Comparison of ENCODE assay signal across 3 fruit fly cellular contexts in genomic region chr3L:21060189-21061070, dm6.
TF ChIP-seq lines count a peak whose summit lies in the region.

No protein-coding gene starts in this region.

TF ChIP-seq in whole organism, adult, 20 proteins besides CTCF, POLR2A, EP300 and RAD21 (continued from another document):
- no peak for TF ChIP-seq Hr96 (GFP tag; optimal IDR thresholded peaks at IDR 0.05; lab: Kevin White, UChicago)

TF ChIP-seq in whole organism, embryonic, 481 proteins besides CTCF, POLR2A, EP300 and RAD21 (continued from another document and continues in another):
- no peak for TF ChIP-seq MTF-1 (GFP tag; optimal IDR thresholded peaks at IDR 0.05; lab: Kevin White, UChicago; ENCODE audit: borderline replicate concordance)
- 0 out of 4 replicates have a peak, but pooled peaks have one; percentile 30 for TF ChIP-seq chinmo (GFP tag; IDR thresholded peaks at IDR 0.05; lab: Robert Waterston, UW; ENCODE audit: partially characterized antibody)
- TF ChIP-seq h (optimal IDR thresholded peaks at IDR 0.05; lab: Kevin White, UChicago): no peak
- TF ChIP-seq amos (GFP tag; IDR thresholded peaks at IDR 0.05; lab: Robert Waterston, UW; ENCODE audit: partially characterized antibody): no peak
- no peak for TF ChIP-seq br (optimal IDR thresholded peaks at IDR 0.05; lab: Kevin White, UChicago)
- TF ChIP-seq Fer1 (GFP tag; optimal IDR thresholded peaks at IDR 0.05; lab: Kevin White, UChicago): no peak
- TF ChIP-seq Myb (GFP tag; optimal IDR thresholded peaks at IDR 0.05; lab: Kevin White, UChicago): no peak
- TF ChIP-seq CG6654 (GFP tag; optimal IDR thresholded peaks at IDR 0.05; lab: Kevin White, UChicago): no peak
- TF ChIP-seq gt (GFP tag; IDR thresholded peaks at IDR 0.05; lab: Robert Waterston, UW): no peak
- TF ChIP-seq sqz (GFP tag; optimal IDR thresholded peaks at IDR 0.05; lab: Kevin White, UChicago): no peak
- peak; percentile 57; the same call in 2 of the 3 replicates for TF ChIP-seq CG17361 (GFP tag; IDR thresholded peaks at IDR 0.05; lab: Robert Waterston, UW)
- no peak for TF ChIP-seq exex (tag; optimal IDR thresholded peaks at IDR 0.05; lab: Kevin White, UChicago)
- TF ChIP-seq odd (GFP tag; optimal IDR thresholded peaks at IDR 0.05; lab: Kevin White, UChicago): no peak
- TF ChIP-seq sim (GFP tag; IDR thresholded peaks at IDR 0.05; lab: Robert Waterston, UW): no peak
- TF ChIP-seq CG7372 (GFP tag; IDR thresholded peaks at IDR 0.05; lab: Robert Waterston, UW): no peak
- TF ChIP-seq Sin3A (optimal IDR thresholded peaks at IDR 0.05; lab: Kevin White, UChicago): no peak
- peak; percentile 14 for TF ChIP-seq lab (GFP tag; optimal IDR thresholded peaks at IDR 0.05; lab: Kevin White, UChicago)
- no peak for TF ChIP-seq D (optimal IDR thresholded peaks at IDR 0.05; lab: Kevin White, UChicago)
- TF ChIP-seq D (GFP tag; optimal IDR thresholded peaks at IDR 0.05; lab: Kevin White, UChicago): peak; percentile 32
- peak; percentile 68 for TF ChIP-seq sens (GFP tag; lab: Kevin White, UChicago)
- TF ChIP-seq CG15269 (tag; optimal IDR thresholded peaks at IDR 0.05; lab: Kevin White, UChicago): no peak
- TF ChIP-seq dan (GFP tag; IDR thresholded peaks at IDR 0.05; lab: Robert Waterston, UW): no peak
- TF ChIP-seq CG13775 (GFP tag; optimal IDR thresholded peaks at IDR 0.05; lab: Kevin White, UChicago): no peak
- no peak for TF ChIP-seq YL-1 (GFP tag; optimal IDR thresholded peaks at IDR 0.05; lab: Kevin White, UChicago)
- no peak for TF ChIP-seq Elba2 (GFP tag; optimal IDR thresholded peaks at IDR 0.05; lab: Kevin White, UChicago)
- no peak for TF ChIP-seq CG17186 (GFP tag; optimal IDR thresholded peaks at IDR 0.05; lab: Kevin White, UChicago)
- TF ChIP-seq zen (tag; optimal IDR thresholded peaks at IDR 0.05; lab: Kevin White, UChicago): no peak
- peak; percentile 12 for TF ChIP-seq CG12391 (tag; optimal IDR thresholded peaks at IDR 0.05; lab: Kevin White, UChicago)
- no peak for TF ChIP-seq cad (GFP tag; optimal IDR thresholded peaks at IDR 0.05; lab: Kevin White, UChicago)
- TF ChIP-seq CG8359 (GFP tag; optimal IDR thresholded peaks at IDR 0.05; lab: Kevin White, UChicago; ENCODE audit: borderline replicate concordance): no peak
- no peak for TF ChIP-seq NfI (GFP tag; optimal IDR thresholded peaks at IDR 0.05; lab: Kevin White, UChicago)
- TF ChIP-seq CG18476 (GFP tag; optimal IDR thresholded peaks at IDR 0.05; lab: Kevin White, UChicago): no peak
- TF ChIP-seq Dbx (GFP tag; IDR thresholded peaks at IDR 0.05; lab: Robert Waterston, UW): no peak
- TF ChIP-seq CG2712 (tag; optimal IDR thresholded peaks at IDR 0.05; lab: Kevin White, UChicago): peak; percentile 54
- TF ChIP-seq so (GFP tag; IDR thresholded peaks at IDR 0.05; lab: Robert Waterston, UW): no peak
- no peak for TF ChIP-seq CG1832 (GFP tag; optimal IDR thresholded peaks at IDR 0.05; lab: Kevin White, UChicago)
- TF ChIP-seq Doc3 (GFP tag; IDR thresholded peaks at IDR 0.05; lab: Robert Waterston, UW; ENCODE audit: partially characterized antibody): no peak
- TF ChIP-seq CrebB (tag; optimal IDR thresholded peaks at IDR 0.05; lab: Kevin White, UChicago): no peak
- no peak for TF ChIP-seq Dfd (GFP tag; optimal IDR thresholded peaks at IDR 0.05; lab: Kevin White, UChicago)
- no peak for TF ChIP-seq Mad (GFP tag; optimal IDR thresholded peaks at IDR 0.05; lab: Kevin White, UChicago)
- no peak for TF ChIP-seq CG6272 (GFP tag; IDR thresholded peaks at IDR 0.05; lab: Robert Waterston, UW)
- no peak for TF ChIP-seq her (GFP tag; optimal IDR thresholded peaks at IDR 0.05; lab: Kevin White, UChicago)
- 0 out of 2 replicates have a peak, but pooled peaks have one; percentile 20 for TF ChIP-seq seq (GFP tag; IDR thresholded peaks at IDR 0.05; lab: Robert Waterston, UW)
- TF ChIP-seq CG7963 (GFP tag; IDR thresholded peaks at IDR 0.05; lab: Robert Waterston, UW; ENCODE audit: partially characterized antibody): no peak
- TF ChIP-seq CG14710 (tag; optimal IDR thresholded peaks at IDR 0.05; lab: Kevin White, UChicago): peak; percentile 16
- peak; percentile 66 for TF ChIP-seq gem (tag; optimal IDR thresholded peaks at IDR 0.05; lab: Kevin White, UChicago)
- TF ChIP-seq CG17912 (GFP tag; optimal IDR thresholded peaks at IDR 0.05; lab: Kevin White, UChicago): no peak
- no peak for TF ChIP-seq cas (GFP tag; IDR thresholded peaks at IDR 0.05; lab: Robert Waterston, UW)
- peak; percentile 31 for TF ChIP-seq grau (tag; optimal IDR thresholded peaks at IDR 0.05; lab: Kevin White, UChicago)
- TF ChIP-seq zf30C (GFP tag; optimal IDR thresholded peaks at IDR 0.05; lab: Kevin White, UChicago): no peak
- TF ChIP-seq CG3847 (GFP tag; IDR thresholded peaks at IDR 0.05; lab: Robert Waterston, UW): no peak
- TF ChIP-seq CG2875 (GFP tag; optimal IDR thresholded peaks at IDR 0.05; lab: Kevin White, UChicago): no peak
- no peak for TF ChIP-seq CG8290 (GFP tag; optimal IDR thresholded peaks at IDR 0.05; lab: Kevin White, UChicago)
- TF ChIP-seq CG8290 (tag; optimal IDR thresholded peaks at IDR 0.05; lab: Kevin White, UChicago): no peak
- peak; percentile 23 for TF ChIP-seq nmo (GFP tag; optimal IDR thresholded peaks at IDR 0.05; lab: Kevin White, UChicago)
- no peak for TF ChIP-seq tio (GFP tag; optimal IDR thresholded peaks at IDR 0.05; lab: Kevin White, UChicago)
- TF ChIP-seq CG17802 (tag; optimal IDR thresholded peaks at IDR 0.05; lab: Kevin White, UChicago): no peak
- no peak for TF ChIP-seq CG11456 (GFP tag; IDR thresholded peaks at IDR 0.05; lab: Robert Waterston, UW)
- TF ChIP-seq CG12659 (GFP tag; optimal IDR thresholded peaks at IDR 0.05; lab: Kevin White, UChicago): no peak
- peak in 1 of 2 experiments; percentile 45 for TF ChIP-seq bsh (GFP tag; optimal IDR thresholded peaks at IDR 0.05; lab: Kevin White, UChicago)
- no peak for TF ChIP-seq H2.0 (GFP tag; IDR thresholded peaks at IDR 0.05; lab: Robert Waterston, UW)
- no peak for TF ChIP-seq gcm (GFP tag; optimal IDR thresholded peaks at IDR 0.05; lab: Kevin White, UChicago)
- TF ChIP-seq tap (tag; optimal IDR thresholded peaks at IDR 0.05; lab: Kevin White, UChicago): no peak
- TF ChIP-seq dmrt99B (tag; optimal IDR thresholded peaks at IDR 0.05; lab: Kevin White, UChicago): peak; percentile 40
- no peak for TF ChIP-seq hb (GFP tag; IDR thresholded peaks at IDR 0.05; lab: Robert Waterston, UW; ENCODE audit: partially characterized antibody)
- no peak for TF ChIP-seq CG12104 (GFP tag; optimal IDR thresholded peaks at IDR 0.05; lab: Kevin White, UChicago)
- TF ChIP-seq Hr78 (GFP tag; optimal IDR thresholded peaks at IDR 0.05; lab: Kevin White, UChicago): no peak

TF ChIP-seq in whole organism, prepupa, 60 proteins besides CTCF, POLR2A, EP300 and RAD21 (continued from another document):
- no peak for TF ChIP-seq CG6163 (GFP tag; IDR thresholded peaks at IDR 0.05; lab: Robert Waterston, UW)
- peak; percentile 41 for TF ChIP-seq CG11762 (GFP tag; optimal IDR thresholded peaks at IDR 0.05; lab: Kevin White, UChicago; ENCODE audit: insufficient read depth)
- no peak for TF ChIP-seq CG6276 (GFP tag; optimal IDR thresholded peaks at IDR 0.05; lab: Kevin White, UChicago)
- TF ChIP-seq eg (GFP tag; IDR thresholded peaks at IDR 0.05; lab: Robert Waterston, UW): peak; percentile 44; the same call in 2 of the 3 replicates
- TF ChIP-seq Eip75B (GFP tag; optimal IDR thresholded peaks at IDR 0.05; lab: Kevin White, UChicago): peak; percentile 33
- peak; percentile 62 for TF ChIP-seq achi (GFP tag; optimal IDR thresholded peaks at IDR 0.05; lab: Kevin White, UChicago)
- TF ChIP-seq Gug (GFP tag; IDR thresholded peaks at IDR 0.05; lab: Robert Waterston, UW): no peak; the same call in 1 of the 2 replicates
- TF ChIP-seq CG16779 (tag; optimal IDR thresholded peaks at IDR 0.05; lab: Kevin White, UChicago): peak; percentile 6
- TF ChIP-seq CG6792 (GFP tag; optimal IDR thresholded peaks at IDR 0.05; lab: Kevin White, UChicago): peak; percentile 39
- TF ChIP-seq Hr38 (GFP tag; optimal IDR thresholded peaks at IDR 0.05; lab: Kevin White, UChicago): no peak
- TF ChIP-seq CG8119 (GFP tag; IDR thresholded peaks at IDR 0.05; lab: Robert Waterston, UW): peak; percentile 65
- no peak for TF ChIP-seq CG1621 (tag; optimal IDR thresholded peaks at IDR 0.05; lab: Kevin White, UChicago)
- TF ChIP-seq acj6 (GFP tag; optimal IDR thresholded peaks at IDR 0.05; lab: Kevin White, UChicago): peak; percentile 56
- TF ChIP-seq fd85E (GFP tag; optimal IDR thresholded peaks at IDR 0.05; lab: Kevin White, UChicago): no peak
- peak; percentile 17 for TF ChIP-seq CG3032 (tag; optimal IDR thresholded peaks at IDR 0.05; lab: Kevin White, UChicago)
- peak; percentile 64 for TF ChIP-seq topi (GFP tag; optimal IDR thresholded peaks at IDR 0.05; lab: Kevin White, UChicago)
- peak; percentile 1 for TF ChIP-seq Blimp-1 (GFP tag; optimal IDR thresholded peaks at IDR 0.05; lab: Kevin White, UChicago)
- no peak for TF ChIP-seq CG9139 (GFP tag; optimal IDR thresholded peaks at IDR 0.05; lab: Kevin White, UChicago)
- peak in 1 of 2 experiments; percentile 37 for TF ChIP-seq ss (GFP tag; optimal IDR thresholded peaks at IDR 0.05; lab: Kevin White, UChicago)
- TF ChIP-seq CG31627 (GFP tag; optimal IDR thresholded peaks at IDR 0.05; lab: Kevin White, UChicago): peak; percentile 64
- no peak for TF ChIP-seq vri (GFP tag; optimal IDR thresholded peaks at IDR 0.05; lab: Kevin White, UChicago)
- TF ChIP-seq Lpt (GFP tag; optimal IDR thresholded peaks at IDR 0.05; lab: Kevin White, UChicago): peak; percentile 26
- TF ChIP-seq dsx (GFP tag; optimal IDR thresholded peaks at IDR 0.05; lab: Kevin White, UChicago; ENCODE audit: poor library complexity, severe bottlenecking): no peak
- TF ChIP-seq salr (GFP tag; optimal IDR thresholded peaks at IDR 0.05; lab: Kevin White, UChicago): peak in 1 of 2 experiments; percentile 50
- TF ChIP-seq Met (GFP tag; optimal IDR thresholded peaks at IDR 0.05; lab: Kevin White, UChicago): peak; percentile 74
- TF ChIP-seq CG6854 (GFP tag; optimal IDR thresholded peaks at IDR 0.05; lab: Kevin White, UChicago): peak; percentile 45
- TF ChIP-seq Hr39 (GFP tag; optimal IDR thresholded peaks at IDR 0.05; lab: Kevin White, UChicago): peak; percentile 54
- TF ChIP-seq OdsH (GFP tag; optimal IDR thresholded peaks at IDR 0.05; lab: Kevin White, UChicago): peak; percentile 59
- TF ChIP-seq CG32006 (GFP tag; optimal IDR thresholded peaks at IDR 0.05; lab: Kevin White, UChicago): peak; percentile 61
- no peak for TF ChIP-seq dac (GFP tag; optimal IDR thresholded peaks at IDR 0.05; lab: Kevin White, UChicago)
- peak; percentile 22 for TF ChIP-seq Sox14 (GFP tag; optimal IDR thresholded peaks at IDR 0.05; lab: Kevin White, UChicago)
- peak; percentile 55 for TF ChIP-seq lz (GFP tag; optimal IDR thresholded peaks at IDR 0.05; lab: Kevin White, UChicago)
- TF ChIP-seq fd59A (GFP tag; optimal IDR thresholded peaks at IDR 0.05; lab: Kevin White, UChicago): no peak
- TF ChIP-seq CG8632 (GFP tag; optimal IDR thresholded peaks at IDR 0.05; lab: Kevin White, UChicago): peak; percentile 58
- peak; percentile 54 for TF ChIP-seq CG10631 (GFP tag; optimal IDR thresholded peaks at IDR 0.05; lab: Kevin White, UChicago)
- peak; percentile 73 for TF ChIP-seq esn (GFP tag; optimal IDR thresholded peaks at IDR 0.05; lab: Kevin White, UChicago)
- TF ChIP-seq pdm3 (GFP tag; optimal IDR thresholded peaks at IDR 0.05; lab: Kevin White, UChicago): peak; percentile 58
